Worm (Caenorhabditis elegans) whole organism, young adult: ENCODE results near the gene C34B4.4.

Experiments
- C06A6.2 ChIP-seq: fragments of 200-800 bp; sonication (Bioruptor generic); conservative IDR thresholded peaks from 2 replicates; pipeline ENCODE4 v1.3.6; 2022; ENCODE audit warnings: missing genetic modification characterization, missing compliant biosample characterization
- F55B11.4 ChIP-seq: sonication (generic microtip); optimal IDR thresholded peaks from 2 replicates; lab custom pipeline; 2016; ENCODE audit warnings: missing compliant biosample characterization, missing genetic modification characterization, borderline replicate concordance; ENCODE audit not compliant: insufficient read depth
- F57C9.4 ChIP-seq: sonication (generic microtip); optimal IDR thresholded peaks from 2 replicates; lab custom pipeline; 2017; ENCODE audit warnings: mild to moderate bottlenecking, missing genetic modification characterization, missing compliant biosample characterization
- Y67H2A.10 ChIP-seq: fragments of 200-800 bp; sonication (Bioruptor generic); conservative IDR thresholded peaks from 2 replicates; pipeline ENCODE4 v1.3.6; 2022; ENCODE audit warnings: missing genetic modification reagents, missing genetic modification characterization, missing compliant biosample characterization
- aptf-2 ChIP-seq: fragments of 200-800 bp; sonication (Bioruptor generic); conservative IDR thresholded peaks from 2 replicates; pipeline ENCODE4 v1.3.6; 2022; ENCODE audit warnings: missing genetic modification reagents, missing genetic modification characterization, missing compliant biosample characterization
- atf-7 ChIP-seq: sonication (generic microtip); optimal IDR thresholded peaks from 2 replicates; lab custom pipeline; 2017; ENCODE audit warnings: mild to moderate bottlenecking, missing genetic modification characterization, missing compliant biosample characterization
- attf-5 ChIP-seq: fragments of 200-800 bp; sonication (Bioruptor generic); optimal IDR thresholded peaks from 2 replicates; lab custom pipeline; 2018; ENCODE audit warnings: mild to moderate bottlenecking, missing genetic modification characterization, missing compliant biosample characterization
- ceh-40 ChIP-seq: fragments of 200-800 bp; sonication (Bioruptor generic); IDR thresholded peaks from 2 replicates; pipeline ENCODE4 v1.3.6; 2022; ENCODE audit warnings: missing genetic modification characterization, missing compliant biosample characterization
- ceh-58 ChIP-seq: fragments of 200-800 bp; sonication (Bioruptor generic); IDR thresholded peaks from 2 replicates; pipeline ENCODE4 v1.3.6; 2022; ENCODE audit warnings: missing genetic modification characterization, missing compliant biosample characterization
- die-1 ChIP-seq: sonication (generic microtip); optimal IDR thresholded peaks from 2 replicates; lab custom pipeline; 2016; ENCODE audit warnings: missing genotype, mild to moderate bottlenecking, missing genetic modification characterization, missing compliant biosample characterization
- egl-18 ChIP-seq: fragments of 200-800 bp; sonication (Bioruptor generic); IDR thresholded peaks from 2 replicates; pipeline ENCODE4 v1.3.6; 2022; ENCODE audit warnings: missing genetic modification reagents, missing genetic modification characterization, missing compliant biosample characterization
- egl-44 ChIP-seq: fragments of 200-800 bp; sonication (Bioruptor generic); IDR thresholded peaks from 2 replicates; pipeline ENCODE4 v1.3.6; 2022; ENCODE audit warnings: missing genetic modification reagents, missing genetic modification characterization, missing compliant biosample characterization
- ets-4 ChIP-seq: fragments of 200-800 bp; sonication (Bioruptor generic); optimal IDR thresholded peaks from 2 replicates; lab custom pipeline; 2018; ENCODE audit warnings: mild to moderate bottlenecking, missing genetic modification characterization, missing compliant biosample characterization
- him-1 ChIP-seq: sonication (generic microtip); optimal IDR thresholded peaks from 2 replicates; lab custom pipeline; 2016; ENCODE audit warnings: missing genotype, missing genetic modification reagents, missing genetic modification characterization, missing compliant biosample characterization
- hsf-1 ChIP-seq: fragments of 200-800 bp; sonication (Bioruptor generic); IDR thresholded peaks from 2 replicates; pipeline ENCODE4 v1.3.6; 2022; ENCODE audit warnings: missing genetic modification reagents, missing genetic modification characterization, missing compliant biosample characterization
- lag-1 ChIP-seq: fragments of 200-800 bp; sonication (Bioruptor generic); IDR thresholded peaks from 2 replicates; pipeline ENCODE4 v1.3.6; 2022; ENCODE audit warnings: missing genetic modification reagents, missing genetic modification characterization, missing compliant biosample characterization
- lin-35 ChIP-seq, 3 experiments: fragments of 150-350 bp in 2 of 3; sonication (generic microtip) in 1 of 3; optimal IDR thresholded peaks; 2 replicates each; lab custom pipeline; 2014 to 2018; ENCODE audit warnings: missing biosample characterization in 3 of 3, missing genetic modification characterization in 3 of 3, missing genetic modification reagents in 3 of 3
- lin-54 ChIP-seq: fragments of 200-800 bp; sonication (Bioruptor generic); optimal IDR thresholded peaks from 2 replicates; lab custom pipeline; 2018; ENCODE audit warnings: mild to moderate bottlenecking, missing genetic modification characterization, missing compliant biosample characterization
- mxl-1 ChIP-seq: sonication (generic microtip); optimal IDR thresholded peaks from 2 replicates; lab custom pipeline; 2016; ENCODE audit warnings: missing genetic modification characterization, missing compliant biosample characterization
- nfya-2 ChIP-seq: fragments of 200-800 bp; sonication (Bioruptor generic); IDR thresholded peaks from 2 replicates; pipeline ENCODE4 v1.3.6; 2022; ENCODE audit warnings: missing genetic modification reagents, missing genetic modification characterization, missing compliant biosample characterization
- nhr-179 ChIP-seq: sonication (generic microtip); optimal IDR thresholded peaks from 2 replicates; lab custom pipeline; 2016; ENCODE audit warnings: mild to moderate bottlenecking, missing genetic modification characterization, missing compliant biosample characterization
- nhr-27 ChIP-seq: fragments of 200-800 bp; sonication (Bioruptor generic); optimal IDR thresholded peaks from 2 replicates; lab custom pipeline; 2018; ENCODE audit warnings: mild to moderate bottlenecking, missing genetic modification characterization, moderate library complexity, missing compliant biosample characterization
- nhr-80 ChIP-seq: sonication (generic microtip); optimal IDR thresholded peaks from 2 replicates; lab custom pipeline; 2016; ENCODE audit warnings: missing genetic modification characterization, missing compliant biosample characterization
- nhr-90 ChIP-seq: sonication (generic microtip); optimal IDR thresholded peaks from 2 replicates; lab custom pipeline; 2016; ENCODE audit warnings: missing genotype, mild to moderate bottlenecking, missing genetic modification characterization, missing compliant biosample characterization
- pbrm-1 ChIP-seq: fragments of 200-800 bp; sonication (Bioruptor generic); IDR thresholded peaks from 2 replicates; pipeline ENCODE4 v1.3.6; 2022; ENCODE audit warnings: missing genetic modification reagents, missing genetic modification characterization, missing compliant biosample characterization
- tbp1 ChIP-seq: fragments of 200-800 bp; sonication (Bioruptor generic); optimal IDR thresholded peaks from 2 replicates; lab custom pipeline; 2018; ENCODE audit warnings: mild to moderate bottlenecking, missing genetic modification characterization, missing compliant biosample characterization
- zfh-2 ChIP-seq: fragments of 200-800 bp; sonication (Bioruptor generic); conservative IDR thresholded peaks from 2 replicates; pipeline ENCODE4 v1.3.6; 2022; ENCODE audit warnings: missing genetic modification reagents, missing genetic modification characterization, missing compliant biosample characterization
- ztf-18 ChIP-seq: sonication (generic microtip); optimal IDR thresholded peaks from 2 replicates; lab custom pipeline; 2016; ENCODE audit warnings: missing genotype, mild to moderate bottlenecking, missing genetic modification characterization, missing compliant biosample characterization
- ztf-22 ChIP-seq: fragments of 200-800 bp; sonication (Bioruptor generic); optimal IDR thresholded peaks from 2 replicates; lab custom pipeline; 2018; ENCODE audit warnings: mild to moderate bottlenecking, missing genetic modification characterization, moderate library complexity, missing compliant biosample characterization
- ztf-25 ChIP-seq: fragments of 200-800 bp; sonication (Bioruptor generic); IDR thresholded peaks from 2 replicates; pipeline ENCODE4 v1.3.6; 2022; ENCODE audit warnings: missing genetic modification reagents, missing genetic modification characterization, missing compliant biosample characterization
- ztf-3 ChIP-seq: fragments of 200-800 bp; sonication (Bioruptor generic); optimal IDR thresholded peaks from 2 replicates; lab custom pipeline; 2018; ENCODE audit warnings: mild to moderate bottlenecking, missing genetic modification characterization, missing compliant biosample characterization
- ztf-6 ChIP-seq: fragments of 200-800 bp; sonication (Bioruptor generic); IDR thresholded peaks from 2 replicates; pipeline ENCODE4 v1.3.6; 2022; ENCODE audit warnings: missing genetic modification reagents, missing genetic modification characterization, missing compliant biosample characterization

The C34B4.4 gene

DNA sequence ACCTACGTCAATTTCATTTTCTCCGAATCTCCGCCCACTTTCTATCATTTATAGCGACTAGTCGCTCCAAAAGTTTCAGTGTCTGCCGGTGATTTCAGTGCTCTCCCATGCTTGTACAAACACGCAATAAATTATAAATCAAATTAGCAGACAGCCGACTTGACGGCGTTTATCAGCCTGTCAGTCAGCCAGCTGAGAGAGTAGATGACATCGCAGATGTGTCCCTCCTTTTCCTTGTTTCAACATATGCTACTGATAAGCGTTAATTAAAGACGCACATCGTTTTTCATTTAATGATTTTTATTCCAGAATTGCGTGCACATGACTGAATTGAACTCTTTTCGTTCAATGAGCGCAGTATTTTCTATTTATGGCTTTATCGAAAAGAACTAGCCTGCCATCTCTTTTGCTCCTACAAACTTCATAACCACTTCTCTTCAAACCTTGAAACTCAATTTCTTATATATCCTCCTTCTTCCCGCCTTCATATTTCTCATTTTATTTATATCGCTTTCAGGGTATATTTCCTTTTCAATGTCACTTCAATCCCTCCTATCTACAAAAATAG is 46.9 kb upstream of the C34B4.4 start, which contains the start of gene lap-2 (continued):
- TF ChIP-seq him-1 (tag; lab: Kevin White, UChicago) = no peak

DNA sequence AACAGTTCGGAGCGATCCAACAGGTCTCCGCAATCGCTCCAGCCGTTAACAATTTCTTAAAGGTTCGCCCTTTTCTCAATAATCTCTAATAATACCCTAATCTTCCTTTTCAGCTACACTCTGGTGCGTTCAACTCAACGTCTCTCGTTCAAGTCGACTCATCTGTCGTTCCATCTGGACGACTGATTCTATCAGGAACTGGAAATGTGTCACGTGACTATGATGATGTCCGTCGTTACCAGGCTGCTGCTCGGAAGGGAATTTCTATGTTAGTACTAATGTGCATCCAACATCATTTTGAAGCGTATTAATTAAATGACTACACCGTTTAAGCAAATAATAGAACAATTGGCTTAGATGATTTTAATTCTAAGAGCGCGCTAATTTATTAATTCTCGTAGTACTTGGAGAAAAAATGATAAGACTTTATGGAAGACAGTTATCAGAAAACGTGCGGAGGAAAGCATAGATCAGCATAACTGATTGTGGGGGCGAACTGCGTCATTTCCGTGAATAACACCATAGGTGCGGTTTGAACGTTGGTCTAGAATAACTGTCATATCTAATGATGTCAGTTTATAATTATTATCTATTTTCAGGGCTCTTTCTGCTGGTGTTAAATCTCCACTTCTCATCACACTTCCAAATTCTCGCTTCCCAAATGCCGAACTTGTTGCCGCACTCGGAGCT is 46.2 kb upstream of the C34B4.4 start:
- TF ChIP-seq pbrm-1 (GFP tag; lab: Robert Waterston, UW) (0 out of 2 replicates have a peak, but pooled peaks have one; percentile 5), ets-4 (peak; percentile 51), zfh-2 (GFP tag; lab: Robert Waterston, UW) (no peak), egl-18 (GFP tag; lab: Robert Waterston, UW) (no peak), hsf-1 (GFP tag; lab: Robert Waterston, UW) (no peak), Y67H2A.10 (GFP tag; lab: Robert Waterston, UW) (no peak), ztf-25 (GFP tag; lab: Robert Waterston, UW) (no peak), lag-1 (GFP tag; lab: Robert Waterston, UW) (no peak), F55B11.4 (tag; lab: Kevin White, UChicago) (no peak), attf-5 (GFP tag; lab: Kevin White, UChicago) (no peak), atf-7 (tag; lab: Kevin White, UChicago) (peak; percentile 34), ztf-6 (GFP tag; lab: Robert Waterston, UW) (no peak), aptf-2 (no peak), nhr-80 (tag; lab: Kevin White, UChicago) (peak; percentile 31), C06A6.2 (GFP tag; lab: Robert Waterston, UW) (no peak)
- TF ChIP-seq, all 124 proteins: peak for 4

DNA sequence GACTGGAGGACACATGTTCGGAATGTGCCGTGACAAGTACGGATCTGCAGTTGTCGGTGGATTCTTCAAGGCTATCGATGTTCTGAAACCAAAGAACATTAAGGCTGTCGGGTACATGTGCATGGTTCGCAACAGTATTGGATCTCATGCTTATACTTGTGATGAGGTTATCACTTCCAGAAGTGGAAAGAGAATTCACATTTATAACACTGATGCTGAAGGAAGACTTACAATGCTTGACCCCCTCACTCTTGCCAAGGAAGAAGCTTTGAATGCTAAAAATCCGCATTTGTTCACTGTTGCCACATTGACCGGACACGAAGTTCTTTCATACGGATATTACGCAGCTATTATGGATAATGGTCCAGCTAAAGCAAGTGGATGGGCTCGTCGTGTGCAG is 45.2 kb upstream of the C34B4.4 start:
- TF ChIP-seq ceh-58 (GFP tag; lab: Robert Waterston, UW) (no peak), nhr-27 (tag; lab: Kevin White, UChicago) (no peak), egl-44 (GFP tag; lab: Robert Waterston, UW) (no peak), nhr-90 (tag; lab: Kevin White, UChicago) (no peak), ceh-40 (GFP tag; lab: Robert Waterston, UW) (no peak), ztf-22 (GFP tag; lab: Kevin White, UChicago) (no peak), tbp1 (GFP tag; lab: Kevin White, UChicago) (no peak), nhr-179 (no peak), zfh-2 (GFP tag; lab: Robert Waterston, UW) (no peak), die-1 (tag; lab: Kevin White, UChicago) (no peak), nfya-2 (no peak), ztf-18 (tag; lab: Kevin White, UChicago) (no peak), mxl-1 (tag; lab: Kevin White, UChicago) (no peak), lin-54 (GFP tag; lab: Kevin White, UChicago) (no peak), F57C9.4 (tag; lab: Kevin White, UChicago) (no peak), lin-35 (GFP tag; optimal IDR thresholded peaks at IDR 0.05; lab: Kevin White, UChicago) (no peak), ztf-3 (GFP tag; lab: Kevin White, UChicago) (no peak)
